Fruit fly (Drosophila melanogaster) whole organism, wandering third instar larva: Measurements from ENCODE around the gene Or24a.
A peak's percentile ranks its signal among the peaks of the same experiment; 100 is the strongest.

Source experiments
- Abd-B ChIP-seq: fragments of >200 bp; optimal IDR thresholded peaks from 2 replicates; lab custom pipeline; 2017; ENCODE audit warnings: missing biosample characterization, missing genetic modification characterization
- CG9705 ChIP-seq: fragments of 200-800 bp; sonication (Bioruptor generic); optimal IDR thresholded peaks from 2 replicates; lab custom pipeline; 2018; ENCODE audit warnings: missing biosample characterization, mild to moderate bottlenecking, missing genetic modification characterization
- CrebA ChIP-seq: fragments of 200-800 bp; sonication (Bioruptor generic); optimal IDR thresholded peaks from 2 replicates; lab custom pipeline; 2016; ENCODE audit warnings: missing biosample characterization, mild to moderate bottlenecking, missing genetic modification characterization, borderline replicate concordance
- Dfd ChIP-seq: fragments of >200 bp; optimal IDR thresholded peaks from 2 replicates; lab custom pipeline; 2017; ENCODE audit warnings: missing biosample characterization, missing genetic modification characterization
- Dif ChIP-seq: fragments of 200-275, 200-300 bp; sonication (Bioruptor generic); optimal IDR thresholded peaks from 2 replicates; lab custom pipeline; 2018; ENCODE audit warnings: missing biosample characterization, missing genetic modification characterization; ENCODE audit not compliant: partially characterized antibody
- GATAd ChIP-seq: sonication (Bioruptor generic); optimal IDR thresholded peaks from 2 replicates; lab custom pipeline; 2016; ENCODE audit warnings: missing biosample characterization, missing genetic modification characterization
- HLH106 ChIP-seq: fragments of 200-800 bp; optimal IDR thresholded peaks from 3 replicates; lab custom pipeline; 2019; ENCODE audit warnings: missing biosample characterization, mild to moderate bottlenecking, missing genetic modification characterization, moderate library complexity
- Hnf4 ChIP-seq: fragments of 200-800 bp; sonication (Bioruptor generic); optimal IDR thresholded peaks from 2 replicates; lab custom pipeline; 2016; ENCODE audit warnings: missing biosample characterization, mild to moderate bottlenecking, missing genetic modification characterization
- Hr78 ChIP-seq: fragments of >200 bp; optimal IDR thresholded peaks from 2 replicates; lab custom pipeline; 2017; ENCODE audit warnings: missing biosample characterization, missing genetic modification characterization
- Hr83 ChIP-seq: fragments of 200-300 bp; sonication (Bioruptor generic); optimal IDR thresholded peaks from 2 replicates; lab custom pipeline; 2016; ENCODE audit warnings: missing biosample characterization, mild to moderate bottlenecking, missing genetic modification characterization, moderate library complexity; ENCODE audit not compliant: poor library complexity, severe bottlenecking
- Jra ChIP-seq: sonication (Bioruptor generic); optimal IDR thresholded peaks from 2 replicates; lab custom pipeline; 2016; ENCODE audit warnings: missing biosample characterization, missing genetic modification characterization
- Mio ChIP-seq: sonication (Bioruptor generic); optimal IDR thresholded peaks from 2 replicates; lab custom pipeline; 2016; ENCODE audit warnings: missing biosample characterization, missing genetic modification characterization
- Myc ChIP-seq: fragments of >200 bp; optimal IDR thresholded peaks from 2 replicates; lab custom pipeline; 2017
- OdsH ChIP-seq: fragments of 200-800 bp; sonication (Bioruptor generic); optimal IDR thresholded peaks from 2 replicates; lab custom pipeline; 2016; ENCODE audit warnings: missing biosample characterization, mild to moderate bottlenecking, missing genetic modification characterization
- Rel ChIP-seq, 2 experiments: fragments of 200-800 bp; sonication (Bioruptor generic) in 1 of 2; optimal IDR thresholded peaks; 2 replicates in 1 of 2; 3 replicates in 1 of 2; lab custom pipeline; 2016 to 2019; ENCODE audit warnings: mild to moderate bottlenecking in 2 of 2, missing biosample characterization in 2 of 2, missing genetic modification characterization in 2 of 2, moderate library complexity in 1 of 2
- Sp1 ChIP-seq: fragments of 200-800 bp; sonication (Bioruptor generic); optimal IDR thresholded peaks from 3 replicates; lab custom pipeline; 2019; ENCODE audit warnings: missing biosample characterization, mild to moderate bottlenecking, missing genetic modification characterization, moderate library complexity
- Vsx2 ChIP-seq: fragments of 200-300, 225-300 bp; sonication (Bioruptor generic); optimal IDR thresholded peaks from 2 replicates; lab custom pipeline; 2018; ENCODE audit warnings: missing biosample characterization, missing genetic modification characterization; ENCODE audit not compliant: partially characterized antibody
- br ChIP-seq: fragments of 200-800 bp; sonication (Bioruptor generic); optimal IDR thresholded peaks from 2 replicates; lab custom pipeline; 2016; ENCODE audit warnings: missing biosample characterization, missing genetic modification characterization
- dl ChIP-seq, 2 experiments: fragments of 175-275, 200-275 bp in 1 of 2; fragments of 200-275 bp in 1 of 2; sonication (Bioruptor generic); optimal IDR thresholded peaks; lab custom pipeline; 2018; ENCODE audit warnings: mild to moderate bottlenecking in 2 of 2, missing biosample characterization in 2 of 2, missing genetic modification characterization in 2 of 2, moderate library complexity in 2 of 2; ENCODE audit not compliant: partially characterized antibody in 2 of 2, insufficient read depth in 1 of 2
- dsf ChIP-seq: sonication (Bioruptor generic); optimal IDR thresholded peaks from 2 replicates; lab custom pipeline; 2016; ENCODE audit warnings: missing biosample characterization, missing genetic modification characterization, borderline replicate concordance
- ey ChIP-seq: fragments of 200-800 bp; sonication (Bioruptor generic); optimal IDR thresholded peaks from 2 replicates; lab custom pipeline; 2016; ENCODE audit warnings: missing biosample characterization, missing genetic modification characterization
- foxo ChIP-seq, 2 experiments: fragments of 200-800 bp; sonication (Bioruptor generic); optimal IDR thresholded peaks; 2 replicates in 1 of 2; 3 replicates in 1 of 2; lab custom pipeline; 2016 to 2017; ENCODE audit warnings: missing biosample characterization in 2 of 2, missing genetic modification characterization in 2 of 2
- fru ChIP-seq: fragments of 200-800 bp; sonication (Bioruptor generic); optimal IDR thresholded peaks from 3 replicates; lab custom pipeline; 2016; ENCODE audit warnings: missing biosample characterization, mild to moderate bottlenecking, missing genetic modification characterization
- h ChIP-seq: fragments of 200-800 bp; sonication (Bioruptor generic); optimal IDR thresholded peaks from 3 replicates; lab custom pipeline; 2016; ENCODE audit warnings: missing biosample characterization, mild to moderate bottlenecking, missing genetic modification characterization
- jim ChIP-seq: fragments of 175-275, 200-325 bp; sonication (Bioruptor generic); optimal IDR thresholded peaks from 2 replicates; lab custom pipeline; 2016; ENCODE audit warnings: missing biosample characterization, mild to moderate bottlenecking, missing genetic modification characterization
- pan ChIP-seq: fragments of >200 bp; optimal IDR thresholded peaks from 2 replicates; lab custom pipeline; 2017
- psq ChIP-seq: fragments of 200-800 bp; sonication (Bioruptor generic); optimal IDR thresholded peaks from 3 replicates; lab custom pipeline; 2017; ENCODE audit warnings: missing biosample characterization, mild to moderate bottlenecking, missing genetic modification characterization, moderate library complexity
- rgr ChIP-seq: fragments of 200-800 bp; sonication (Bioruptor generic); optimal IDR thresholded peaks from 3 replicates; lab custom pipeline; 2016; ENCODE audit warnings: missing biosample characterization, mild to moderate bottlenecking, missing genetic modification characterization
- sage ChIP-seq: fragments of 200-800 bp; sonication (Bioruptor generic); optimal IDR thresholded peaks from 2 replicates; lab custom pipeline; 2016; ENCODE audit warnings: missing biosample characterization, mild to moderate bottlenecking, missing genetic modification characterization
- sv ChIP-seq: fragments of 200-800 bp; sonication (Bioruptor generic); optimal IDR thresholded peaks from 3 replicates; lab custom pipeline; 2016; ENCODE audit warnings: missing biosample characterization, missing genetic modification characterization
- tai ChIP-seq: sonication (Bioruptor generic); optimal IDR thresholded peaks from 2 replicates; lab custom pipeline; 2016; ENCODE audit warnings: missing biosample characterization, missing genetic modification characterization
- usp ChIP-seq: fragments of >200 bp; optimal IDR thresholded peaks from 2 replicates; lab custom pipeline; 2017; ENCODE audit warnings: missing biosample characterization, missing genetic modification characterization
- woc ChIP-seq: sonication (Bioruptor generic); optimal IDR thresholded peaks from 2 replicates; lab custom pipeline; 2016; ENCODE audit warnings: missing biosample characterization, mild to moderate bottlenecking, missing genetic modification characterization

Or24a gene

dm6 chr2L:4197143-4197912 lies 31.4 kb upstream of the Or24a start:
- TF ChIP-seq fru (GFP tag; lab: Kevin White, UChicago): peak; percentile 82
- TF ChIP-seq br (GFP tag; lab: Kevin White, UChicago): no peak
- no peak for TF ChIP-seq Mio
- peak; percentile 80 for TF ChIP-seq Vsx2 (GFP tag; lab: Kevin White, UChicago)
- TF ChIP-seq ey (GFP tag; lab: Kevin White, UChicago): no peak
- no peak for TF ChIP-seq jim (GFP tag; lab: Kevin White, UChicago)
- no peak for TF ChIP-seq Abd-B (GFP tag; lab: Kevin White, UChicago)
- peak; percentile 15 for TF ChIP-seq psq
- TF ChIP-seq GATAd: no peak
- no peak for TF ChIP-seq sv (GFP tag; lab: Kevin White, UChicago)
- peak in 1 of 2 experiments; percentile 44 for TF ChIP-seq foxo (GFP tag; optimal IDR thresholded peaks at IDR 0.05; lab: Kevin White, UChicago)
- no peak for TF ChIP-seq Jra (GFP tag; lab: Kevin White, UChicago)
- no peak for TF ChIP-seq CrebA
- peak; percentile 80 to 84 for TF ChIP-seq dl (GFP tag; optimal IDR thresholded peaks at IDR 0.05; lab: Kevin White, UChicago; ENCODE audit: insufficient read depth in 1 of 2, partially characterized antibody in 2 of 2)
- TF ChIP-seq pan (lab: Kevin White, UChicago): no peak
- TF ChIP-seq rgr (GFP tag; lab: Kevin White, UChicago): peak; percentile 22
- peak; percentile 37 for TF ChIP-seq h (GFP tag; lab: Kevin White, UChicago)
- peak; percentile 25 for TF ChIP-seq sage (GFP tag; lab: Kevin White, UChicago)
- TF ChIP-seq Dif (GFP tag; lab: Kevin White, UChicago): peak; percentile 94
- TF ChIP-seq Hr78 (GFP tag; lab: Kevin White, UChicago): no peak
- TF ChIP-seq woc (GFP tag; lab: Kevin White, UChicago): no peak
- no peak for TF ChIP-seq dsf (GFP tag; lab: Kevin White, UChicago)
- TF ChIP-seq usp (GFP tag; lab: Kevin White, UChicago): no peak
- no peak for TF ChIP-seq HLH106 (tag; lab: Kevin White, UChicago)
- no peak for TF ChIP-seq tai (GFP tag; lab: Kevin White, UChicago)
- no peak for TF ChIP-seq Hnf4
- peak; percentile 10 for TF ChIP-seq Sp1 (GFP tag; lab: Kevin White, UChicago)
- TF ChIP-seq Dfd (GFP tag; lab: Kevin White, UChicago): no peak
- TF ChIP-seq Hr83 (GFP tag; lab: Kevin White, UChicago): no peak

dm6 chr2L:4196347-4197142 lies 30.6 kb upstream of the Or24a start:
- TF ChIP-seq Sp1 (GFP tag; lab: Kevin White, UChicago) (no peak), Dif (GFP tag; lab: Kevin White, UChicago) (no peak)
- TF ChIP-seq, all 38 proteins: peak for 0

dm6 chr2L:4195672-4196281 lies 29.8 kb upstream of the Or24a start:
- TF ChIP-seq woc (GFP tag; lab: Kevin White, UChicago) (peak; percentile 22), Hr78 (GFP tag; lab: Kevin White, UChicago) (no peak), OdsH (GFP tag; lab: Kevin White, UChicago) (peak; percentile 25), h (GFP tag; lab: Kevin White, UChicago) (peak; percentile 59), dl (GFP tag; optimal IDR thresholded peaks at IDR 0.05; lab: Kevin White, UChicago; ENCODE audit: insufficient read depth in 1 of 2, partially characterized antibody in 2 of 2) (no peak), foxo (GFP tag; optimal IDR thresholded peaks at IDR 0.05; lab: Kevin White, UChicago) (peak in 1 of 2 experiments; percentile 56), rgr (GFP tag; lab: Kevin White, UChicago) (peak; percentile 52), sage (GFP tag; lab: Kevin White, UChicago) (peak; percentile 23), GATAd (no peak), psq (peak; percentile 8), Sp1 (GFP tag; lab: Kevin White, UChicago) (no peak), ey (GFP tag; lab: Kevin White, UChicago) (peak; percentile 30), Rel (GFP tag; optimal IDR thresholded peaks at IDR 0.05; lab: Kevin White, UChicago) (no peak), Rel (tag; optimal IDR thresholded peaks at IDR 0.05; lab: Kevin White, UChicago) (peak; percentile 70), CG9705 (GFP tag; lab: Kevin White, UChicago) (no peak), Myc (lab: Kevin White, UChicago) (no peak), br (GFP tag; lab: Kevin White, UChicago) (peak; percentile 43)
